Worm (Caenorhabditis elegans) whole organism, young adult: ENCODE measurements around the gene ZC155.4.

Experiments used
- B0261.1 ChIP-seq: sonication (generic microtip); optimal IDR thresholded peaks from 2 replicates; lab custom pipeline; 2016; ENCODE audit warnings: mild to moderate bottlenecking, missing genetic modification characterization, moderate library complexity, missing compliant biosample characterization
- F52B5.7 ChIP-seq: sonication (generic microtip); optimal IDR thresholded peaks from 2 replicates; lab custom pipeline; 2016; ENCODE audit warnings: mild to moderate bottlenecking, missing genetic modification characterization, missing compliant biosample characterization
- T26A5.8 ChIP-seq: sonication (generic microtip); optimal IDR thresholded peaks from 2 replicates; lab custom pipeline; 2016; ENCODE audit warnings: missing genetic modification characterization, missing compliant biosample characterization
- ZK185.1 ChIP-seq: sonication (generic microtip); optimal IDR thresholded peaks from 2 replicates; lab custom pipeline; 2016; ENCODE audit warnings: mild to moderate bottlenecking, missing genetic modification characterization, missing compliant biosample characterization; ENCODE audit not compliant: poor library complexity, severe bottlenecking
- attf-3 ChIP-seq: fragments of 200-800 bp; sonication (Bioruptor generic); conservative IDR thresholded peaks from 2 replicates; pipeline ENCODE4 v1.3.6; 2022; ENCODE audit warnings: missing genetic modification reagents, missing genetic modification characterization, missing compliant biosample characterization
- ceh-100 ChIP-seq: fragments of 200-800 bp; sonication (Bioruptor generic); IDR thresholded peaks from 2 replicates; pipeline ENCODE4 v1.3.6; 2022; ENCODE audit warnings: missing genetic modification reagents, missing genetic modification characterization, missing compliant biosample characterization
- egl-44 ChIP-seq: fragments of 200-800 bp; sonication (Bioruptor generic); IDR thresholded peaks from 2 replicates; pipeline ENCODE4 v1.3.6; 2022; ENCODE audit warnings: missing genetic modification reagents, missing genetic modification characterization, missing compliant biosample characterization
- ets-4 ChIP-seq: fragments of 200-800 bp; sonication (Bioruptor generic); optimal IDR thresholded peaks from 2 replicates; lab custom pipeline; 2018; ENCODE audit warnings: mild to moderate bottlenecking, missing genetic modification characterization, missing compliant biosample characterization
- hlh-12 ChIP-seq: sonication (generic microtip); optimal IDR thresholded peaks from 2 replicates; lab custom pipeline; 2016; ENCODE audit warnings: missing genetic modification characterization, missing compliant biosample characterization
- mcd-1 ChIP-seq: fragments of 200-800 bp; sonication (Bioruptor generic); IDR thresholded peaks from 2 replicates; pipeline ENCODE4 v1.3.6; 2022; ENCODE audit warnings: missing genetic modification reagents, missing genetic modification characterization, missing compliant biosample characterization
- unc-130 ChIP-seq: sonication (generic microtip); optimal IDR thresholded peaks from 2 replicates; lab custom pipeline; 2016; ENCODE audit warnings: missing genetic modification reagents, missing genetic modification characterization, missing compliant biosample characterization
- unc-62 ChIP-seq: fragments of 150-350 bp; optimal IDR thresholded peaks from 2 replicates; lab custom pipeline; 2014; ENCODE audit warnings: missing biosample characterization, missing genetic modification reagents, missing genetic modification characterization
- zim-3 ChIP-seq: sonication (generic microtip); optimal IDR thresholded peaks from 2 replicates; lab custom pipeline; 2017; ENCODE audit warnings: mild to moderate bottlenecking, missing genetic modification characterization, moderate library complexity, missing compliant biosample characterization
- ztf-18 ChIP-seq: sonication (generic microtip); optimal IDR thresholded peaks from 2 replicates; lab custom pipeline; 2016; ENCODE audit warnings: missing genotype, mild to moderate bottlenecking, missing genetic modification characterization, missing compliant biosample characterization

- TF ChIP-seq ZK185.1 (tag; lab: Kevin White, UChicago) = no peak
- TF ChIP-seq B0261.1 (tag; lab: Kevin White, UChicago) = no peak
- TF ChIP-seq egl-44 (GFP tag; lab: Robert Waterston, UW) = no peak
- no peak for TF ChIP-seq ets-4 (GFP tag; lab: Kevin White, UChicago)
- TF ChIP-seq F52B5.7 (tag; lab: Kevin White, UChicago) = no peak
- no peak for TF ChIP-seq hlh-12 (tag; lab: Kevin White, UChicago)
- no peak for TF ChIP-seq unc-130 (GFP tag; lab: Kevin White, UChicago)
- no peak for TF ChIP-seq ceh-100 (GFP tag; lab: Robert Waterston, UW)
- TF ChIP-seq unc-62 = no peak
- no peak for TF ChIP-seq attf-3 (GFP tag; lab: Robert Waterston, UW)
- no peak for TF ChIP-seq mcd-1 (GFP tag; lab: Robert Waterston, UW)
- TF ChIP-seq T26A5.8 (tag; lab: Kevin White, UChicago) = no peak
- TF ChIP-seq zim-3 (tag; lab: Kevin White, UChicago) = no peak
- TF ChIP-seq ztf-18 (tag; lab: Kevin White, UChicago) = no peak
Measured at ce11 chrIII:5195690-5196089, 19.6 kb downstream of the ZC155.4 start, which contains the start of gene moc-6.
